Worm (Caenorhabditis elegans) whole organism, early embryonic: ENCODE results near the gene sbt-1.
A peak's percentile ranks its signal among the peaks of the same experiment; 100 is the strongest.

ENCODE experiments used
- B0310.2 ChIP-seq: sonication (generic microtip); optimal IDR thresholded peaks from 2 replicates; lab custom pipeline; 2016; ENCODE audit warnings: mild to moderate bottlenecking, missing genetic modification characterization, missing compliant biosample characterization
- F13C5.2 ChIP-seq: sonication (generic microtip); optimal IDR thresholded peaks from 2 replicates; lab custom pipeline; 2017; ENCODE audit warnings: mild to moderate bottlenecking, missing genetic modification characterization, inconsistent platforms, missing compliant biosample characterization
- aly-1 ChIP-seq: sonication (generic microtip); optimal IDR thresholded peaks from 2 replicates; lab custom pipeline; 2016; ENCODE audit warnings: missing genetic modification characterization, missing compliant biosample characterization
- ama-1 ChIP-seq: fragments of 150-350 bp; optimal IDR thresholded peaks from 2 replicates; lab custom pipeline; 2014
- ceh-13 ChIP-seq: fragments of 200-800 bp; sonication (Bioruptor generic); optimal IDR thresholded peaks from 2 replicates; lab custom pipeline; 2018; ENCODE audit warnings: mild to moderate bottlenecking, missing genetic modification characterization, missing compliant biosample characterization
- ceh-36 ChIP-seq: sonication (generic microtip); optimal IDR thresholded peaks from 2 replicates; lab custom pipeline; 2016; ENCODE audit warnings: missing genetic modification characterization, inconsistent platforms, missing compliant biosample characterization
- ets-7 ChIP-seq: sonication (generic microtip); optimal IDR thresholded peaks from 2 replicates; lab custom pipeline; 2016; ENCODE audit warnings: missing genotype, missing genetic modification characterization, missing compliant biosample characterization
- flt-1 ChIP-seq: fragments of 200-800 bp; sonication (Bioruptor generic); IDR thresholded peaks from 2 replicates; pipeline ENCODE4 v1.3.6; 2022; ENCODE audit warnings: missing genetic modification characterization, missing compliant biosample characterization
- hmbx-1 ChIP-seq: sonication (generic microtip); optimal IDR thresholded peaks from 2 replicates; lab custom pipeline; 2016; ENCODE audit warnings: mild to moderate bottlenecking, missing genetic modification characterization, missing compliant biosample characterization
- hmg-4 ChIP-seq: fragments of 200-800 bp; sonication (Bioruptor generic); optimal IDR thresholded peaks from 2 replicates; lab custom pipeline; 2018; ENCODE audit warnings: mild to moderate bottlenecking, missing genetic modification characterization, missing compliant biosample characterization
- hnd-1 ChIP-seq: sonication (generic microtip); optimal IDR thresholded peaks from 2 replicates; lab custom pipeline; 2016; ENCODE audit warnings: missing genetic modification characterization, missing compliant biosample characterization
- pes-1 ChIP-seq: fragments of 200-800 bp; sonication (Bioruptor generic); IDR thresholded peaks from 2 replicates; pipeline ENCODE4 v1.3.6; 2022; ENCODE audit warnings: missing genetic modification reagents, missing genetic modification characterization, missing compliant biosample characterization
- scrt-1 ChIP-seq: fragments of 200-800 bp; sonication (Bioruptor generic); IDR thresholded peaks from 2 replicates; pipeline ENCODE4 v1.3.6; 2022; ENCODE audit warnings: missing genetic modification characterization, missing compliant biosample characterization
- sea-1 ChIP-seq: fragments of 200-800 bp; sonication (Bioruptor generic); conservative IDR thresholded peaks from 2 replicates; pipeline ENCODE4 v1.3.6; 2022; ENCODE audit warnings: missing genetic modification characterization, missing compliant biosample characterization
- tbx-11 ChIP-seq: fragments of 200-800 bp; sonication (Bioruptor generic); IDR thresholded peaks from 2 replicates; pipeline ENCODE4 v1.3.6; 2022; ENCODE audit warnings: missing genetic modification characterization, missing compliant biosample characterization
- tbx-37 ChIP-seq: fragments of 200-800 bp; sonication (Bioruptor generic); conservative IDR thresholded peaks from 2 replicates; pipeline ENCODE4 v1.3.6; 2022; ENCODE audit warnings: missing genetic modification reagents, missing genetic modification characterization, missing compliant biosample characterization
- tra-4 ChIP-seq: sonication (generic microtip); optimal IDR thresholded peaks from 2 replicates; lab custom pipeline; 2017; ENCODE audit warnings: missing genetic modification characterization, missing compliant biosample characterization

The sbt-1 gene

DNA sequence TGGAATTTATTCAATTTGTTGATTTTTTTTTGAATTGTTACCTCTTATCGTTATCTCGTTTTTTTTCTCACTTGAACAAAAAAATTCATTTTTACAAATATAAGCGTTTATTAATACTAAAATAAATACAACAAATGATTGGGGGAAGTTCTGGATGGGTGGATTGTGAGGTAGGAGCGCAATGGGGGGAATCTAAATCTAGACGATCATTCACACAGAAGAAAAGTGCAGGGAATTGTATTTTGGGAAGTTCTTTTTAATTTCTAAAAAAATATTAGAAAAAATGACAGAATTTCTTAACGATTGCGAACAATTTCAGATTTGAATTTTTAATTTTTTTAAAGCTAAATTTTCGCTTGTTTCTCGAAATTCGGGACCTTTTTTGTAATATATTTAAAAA, 12.8 kb upstream of the sbt-1 start:
- no peak for TF ChIP-seq ceh-36 (tag; lab: Kevin White, UChicago)
- no peak for TF ChIP-seq tbx-37 (GFP tag; lab: Robert Waterston, UW)
- TF ChIP-seq hmg-4: no peak
- TF ChIP-seq B0310.2 (tag; lab: Kevin White, UChicago): no peak
- no peak for TF ChIP-seq F13C5.2 (tag; lab: Kevin White, UChicago)
- no peak for TF ChIP-seq ceh-13 (GFP tag; lab: Kevin White, UChicago)
- TF ChIP-seq ets-7 (tag; lab: Kevin White, UChicago): no peak

DNA sequence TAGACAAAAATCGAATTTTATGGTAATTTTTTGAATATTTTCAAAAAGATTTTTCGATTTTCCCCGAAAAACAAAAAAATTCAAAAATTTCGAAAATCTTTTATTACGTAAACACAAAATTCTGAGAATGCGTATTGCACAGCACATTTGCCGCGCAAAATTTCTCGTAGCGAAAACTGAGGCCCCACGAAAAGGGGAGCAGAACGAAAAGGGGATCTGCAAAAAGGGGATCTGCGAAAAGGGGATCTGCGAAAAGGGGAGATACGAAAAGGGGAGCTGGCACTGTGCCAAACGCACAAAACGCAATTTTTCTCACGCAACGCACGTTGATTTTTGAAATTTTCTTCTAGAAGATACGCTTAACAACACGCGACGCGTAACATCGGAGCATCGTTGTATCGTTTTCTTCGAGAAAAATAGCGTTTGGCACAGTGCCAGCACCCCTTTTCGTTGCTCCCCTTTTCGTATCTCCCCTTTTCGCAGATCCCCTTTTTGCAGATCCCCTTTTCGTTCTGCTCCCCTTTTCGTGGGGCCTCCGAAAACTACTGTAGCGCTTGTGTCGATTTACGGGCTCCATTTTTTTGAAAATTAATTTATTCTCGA, 10.7 kb upstream of the sbt-1 start:
- peak; percentile 63 for TF ChIP-seq pes-1
- 0 out of 2 replicates have a peak, but pooled peaks have one; percentile 29 for TF ChIP-seq sea-1

DNA sequence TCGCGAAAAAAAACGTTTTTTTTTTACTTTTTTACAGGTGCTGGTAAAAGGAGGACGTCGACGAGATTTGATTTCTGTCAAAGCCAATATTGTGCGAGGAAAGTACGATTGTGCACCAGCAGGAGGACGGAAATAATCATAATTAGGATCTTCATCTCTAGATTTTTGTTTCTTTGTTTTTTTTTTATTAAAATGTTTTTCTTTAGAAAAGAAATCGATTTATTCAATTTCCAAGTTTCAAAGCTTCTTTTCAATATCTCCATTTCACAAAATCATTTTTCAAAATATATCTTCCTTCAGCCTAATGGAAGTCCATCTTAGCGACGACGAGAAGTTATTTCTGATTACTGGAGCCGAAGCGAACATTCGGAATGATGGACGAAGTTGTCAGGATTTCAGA, 9.9 kb upstream of the sbt-1 start, which contains the start of gene exos-7:
exos-7 (plus strand) TSS at position 301 of the 400 bp plus-strand sequence.
- TF ChIP-seq sea-1 (no peak), scrt-1 (GFP tag; lab: Robert Waterston, UW) (no peak), aly-1 (tag; lab: Kevin White, UChicago) (no peak), ceh-36 (tag; lab: Kevin White, UChicago) (no peak), tbx-11 (no peak), ets-7 (tag; lab: Kevin White, UChicago) (no peak), hmg-4 (no peak), ama-1 (no peak), ceh-13 (GFP tag; lab: Kevin White, UChicago) (no peak)

DNA sequence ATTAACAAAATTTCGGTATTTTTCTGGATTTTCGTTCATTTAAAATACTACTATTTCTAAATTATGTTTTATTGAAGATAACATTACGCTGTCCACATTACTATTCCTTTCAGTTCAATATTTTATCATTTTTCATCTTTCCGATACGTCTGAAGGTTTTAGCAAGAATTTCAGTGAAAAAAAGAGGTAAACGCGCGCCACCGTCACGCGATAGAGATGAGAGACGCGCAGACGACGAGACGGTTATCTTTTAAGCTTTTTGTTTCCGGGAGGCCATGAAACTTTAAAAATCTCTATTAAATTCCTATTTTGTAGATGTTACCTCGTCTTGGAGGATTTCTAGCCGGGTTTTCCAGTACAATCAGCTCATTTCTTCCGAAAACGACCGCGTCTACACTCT, 9.1 kb upstream of the sbt-1 start, which contains the start of gene mrps-12:
mrps-12 (plus strand) TSS at position 316 of the 400 bp plus-strand sequence.
- TF ChIP-seq pes-1 (0 out of 2 replicates have a peak, but pooled peaks have one; percentile 3), ama-1 (no peak)

DNA sequence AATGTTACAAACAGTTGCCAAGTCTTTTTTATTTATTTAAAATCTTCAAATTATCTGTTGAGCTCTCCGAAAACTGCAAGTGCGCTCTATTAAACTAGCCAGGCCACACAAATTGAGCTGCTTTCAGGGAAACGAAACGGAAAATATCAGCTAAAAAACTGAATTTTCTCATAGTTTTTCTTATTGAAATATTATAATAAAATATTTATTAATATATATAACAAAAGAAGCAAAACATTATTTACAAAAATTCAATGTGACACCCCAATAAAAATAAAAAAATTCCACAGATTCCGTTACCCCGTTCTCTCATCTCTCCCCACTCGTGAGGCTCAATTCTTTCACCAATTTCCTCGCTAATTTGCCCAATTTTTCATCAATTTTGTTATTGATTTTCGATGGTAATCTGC, 3.9 kb upstream of the sbt-1 start:
- TF ChIP-seq tbx-11 (no peak), ceh-13 (GFP tag; lab: Kevin White, UChicago) (peak; percentile 24), pes-1 (0 out of 2 replicates have a peak, but pooled peaks have one; percentile 52), tbx-37 (GFP tag; lab: Robert Waterston, UW) (0 out of 2 replicates have a peak, but pooled peaks have one; percentile 6)

DNA sequence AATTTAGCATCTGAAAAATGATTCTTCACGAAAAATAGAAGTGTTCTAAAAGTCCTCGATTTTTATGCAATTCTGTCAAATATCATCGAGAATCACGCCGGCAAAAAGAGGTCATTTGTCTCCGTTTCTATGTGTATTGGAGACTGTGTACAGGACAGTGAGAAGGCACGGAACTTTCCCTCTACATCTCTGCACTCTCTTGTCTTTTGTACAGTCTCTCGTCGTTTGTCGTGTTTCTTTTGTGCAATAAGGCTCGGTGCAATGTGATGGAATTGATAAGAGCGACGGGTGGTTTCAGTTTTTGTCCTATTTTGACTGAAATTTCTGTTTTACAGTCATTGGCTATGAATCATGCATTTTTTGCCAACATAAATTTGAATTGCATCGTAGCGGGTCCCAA, 3.2 kb upstream of the sbt-1 start:
- TF ChIP-seq ceh-36 (tag; lab: Kevin White, UChicago) (no peak), B0310.2 (tag; lab: Kevin White, UChicago) (no peak), hnd-1 (tag; lab: Kevin White, UChicago) (no peak), flt-1 (GFP tag; lab: Robert Waterston, UW) (no peak), pes-1 (no peak), scrt-1 (GFP tag; lab: Robert Waterston, UW) (no peak), hmg-4 (no peak), F13C5.2 (tag; lab: Kevin White, UChicago) (no peak), ama-1 (no peak), tbx-37 (GFP tag; lab: Robert Waterston, UW) (no peak), tra-4 (tag; lab: Kevin White, UChicago) (no peak), sea-1 (no peak)

DNA sequence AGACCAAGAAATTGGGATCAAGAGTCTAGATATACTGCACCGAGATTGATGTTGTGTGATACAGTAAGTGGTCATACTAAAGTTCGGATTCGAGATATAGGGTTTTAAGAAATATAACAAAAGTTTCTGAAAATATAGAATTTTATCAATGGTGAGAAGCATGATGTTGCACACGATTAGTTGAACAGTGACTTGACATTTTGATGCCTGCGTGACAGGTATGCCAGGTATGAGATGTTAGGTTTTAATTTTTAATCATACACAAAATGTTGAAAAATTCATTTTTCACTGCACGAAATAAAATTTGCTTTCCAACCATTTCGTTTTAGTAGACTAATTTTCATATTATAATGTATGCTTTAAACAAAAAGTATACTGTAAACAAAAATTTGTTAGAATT, 1.7 kb upstream of the sbt-1 start:
- no peak for TF ChIP-seq hmbx-1 (tag; lab: Kevin White, UChicago)
- TF ChIP-seq ets-7 (tag; lab: Kevin White, UChicago): no peak
- no peak for TF ChIP-seq tbx-37 (GFP tag; lab: Robert Waterston, UW)
- no peak for TF ChIP-seq F13C5.2 (tag; lab: Kevin White, UChicago)
- TF ChIP-seq hnd-1 (tag; lab: Kevin White, UChicago): no peak

DNA sequence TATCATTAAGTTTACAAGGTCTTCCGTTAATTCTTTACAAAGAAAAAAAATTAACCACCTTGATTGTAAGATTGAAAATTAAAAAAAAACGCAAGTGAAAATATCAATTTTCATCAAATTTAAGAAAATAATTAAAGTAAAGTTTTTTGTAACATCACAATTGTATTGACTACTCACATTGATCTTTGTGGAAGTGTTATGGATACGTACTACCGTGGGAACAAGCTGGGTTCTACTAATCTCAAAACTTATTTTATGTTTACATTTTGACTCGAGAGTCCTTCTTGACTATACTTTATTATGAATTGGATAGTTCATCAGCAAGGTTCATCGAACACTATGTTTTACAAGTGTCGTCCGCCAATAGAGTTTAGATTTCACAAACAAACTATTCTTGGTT, 830 bp upstream of the sbt-1 start, which contains the start of gene num-1:
num-1 (plus strand) TSS at position 301 of the 400 bp plus-strand sequence.
- TF ChIP-seq aly-1 (tag; lab: Kevin White, UChicago) (no peak), tbx-11 (no peak)

DNA sequence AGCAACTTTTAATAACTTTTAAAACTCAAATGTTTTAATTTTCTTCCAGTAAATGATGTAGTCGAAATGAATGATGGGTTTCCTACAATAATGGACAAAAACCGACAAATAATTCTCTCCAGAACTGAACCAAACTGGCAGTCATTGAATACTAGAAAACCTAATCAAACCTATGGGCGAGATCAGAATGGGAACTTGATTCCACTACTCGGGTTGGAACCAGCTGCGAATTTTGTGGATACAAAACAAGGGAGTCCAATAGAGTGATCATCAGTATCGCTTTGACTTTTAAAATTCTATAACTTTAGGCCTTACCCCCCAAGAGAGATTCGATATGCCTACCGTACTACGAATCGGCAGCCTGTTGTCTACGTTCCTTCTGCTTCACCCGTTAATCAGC, 2.1 kb downstream of the sbt-1 start:
- TF ChIP-seq aly-1 (tag; lab: Kevin White, UChicago) (no peak), ama-1 (no peak), tbx-37 (GFP tag; lab: Robert Waterston, UW) (no peak), hmbx-1 (tag; lab: Kevin White, UChicago) (no peak), ceh-13 (GFP tag; lab: Kevin White, UChicago) (no peak), hmg-4 (no peak), hnd-1 (tag; lab: Kevin White, UChicago) (no peak), pes-1 (no peak)
